Fruit fly (Drosophila melanogaster) whole organism: Measurements from ENCODE around the gene Dop1R1.

Experiments used
- CG8478 ChIP-seq: fragments of >200 bp; optimal IDR thresholded peaks from 2 replicates; lab custom pipeline; 2018; ENCODE audit warnings: inconsistent platforms
- Dll ChIP-seq: fragments of >200 bp; optimal IDR thresholded peaks from 2 replicates; lab custom pipeline; 2017
- pan ChIP-seq: fragments of >200 bp; optimal IDR thresholded peaks from 2 replicates; lab custom pipeline; 2017
- psq ChIP-seq: fragments of >200 bp; optimal IDR thresholded peaks from 2 replicates; lab custom pipeline; 2017

- no peak for TF ChIP-seq pan (lab: Kevin White, UChicago)
- TF ChIP-seq CG8478 (lab: Kevin White, UChicago): no peak
- no peak for TF ChIP-seq psq (lab: Kevin White, UChicago)
- TF ChIP-seq Dll (lab: Kevin White, UChicago): no peak
Observed at dm6 chr3R:14217839-14218238, 3.2 kb upstream of the Dop1R1 start, which contains the start of gene CG9649.
